Worm (Caenorhabditis elegans) whole organism, young adult: ENCODE results near the gene osm-8.

ENCODE experiments used
- B0019.2 ChIP-seq: fragments of 200-800 bp; sonication (Bioruptor generic); conservative IDR thresholded peaks from 2 replicates; pipeline ENCODE4 v1.3.6; 2022; ENCODE audit warnings: missing genetic modification reagents, missing genetic modification characterization, missing compliant biosample characterization
- C06A6.2 ChIP-seq: fragments of 200-800 bp; sonication (Bioruptor generic); conservative IDR thresholded peaks from 2 replicates; pipeline ENCODE4 v1.3.6; 2022; ENCODE audit warnings: missing genetic modification characterization, missing compliant biosample characterization
- F10E7.11 ChIP-seq: sonication (generic microtip); optimal IDR thresholded peaks from 2 replicates; lab custom pipeline; 2017; ENCODE audit warnings: mild to moderate bottlenecking, missing genetic modification characterization, moderate library complexity, missing compliant biosample characterization
- F22D6.2 ChIP-seq: sonication (generic microtip); optimal IDR thresholded peaks from 2 replicates; lab custom pipeline; 2016; ENCODE audit warnings: mild to moderate bottlenecking, missing genetic modification characterization, missing compliant biosample characterization
- F37B4.10 ChIP-seq: fragments of 200-800 bp; sonication (Bioruptor generic); IDR thresholded peaks from 2 replicates; pipeline ENCODE4 v1.3.6; 2022; ENCODE audit warnings: missing genetic modification characterization, missing compliant biosample characterization
- F52B5.7 ChIP-seq: sonication (generic microtip); optimal IDR thresholded peaks from 2 replicates; lab custom pipeline; 2016; ENCODE audit warnings: mild to moderate bottlenecking, missing genetic modification characterization, missing compliant biosample characterization
- Y53F4B.3 ChIP-seq: fragments of 200-800 bp; sonication (Bioruptor generic); IDR thresholded peaks from 2 replicates; pipeline ENCODE4 v1.3.6; 2022; ENCODE audit warnings: missing genetic modification reagents, missing genetic modification characterization, missing compliant biosample characterization
- Y67H2A.10 ChIP-seq: fragments of 200-800 bp; sonication (Bioruptor generic); conservative IDR thresholded peaks from 2 replicates; pipeline ENCODE4 v1.3.6; 2022; ENCODE audit warnings: missing genetic modification reagents, missing genetic modification characterization, missing compliant biosample characterization
- Y79H2A.3 ChIP-seq: fragments of 200-800 bp; sonication (Bioruptor generic); conservative IDR thresholded peaks from 2 replicates; pipeline ENCODE4 v1.3.6; 2022; ENCODE audit warnings: missing genetic modification reagents, missing genetic modification characterization, missing compliant biosample characterization
- akir-1 ChIP-seq: fragments of 200-800 bp; sonication (Bioruptor generic); optimal IDR thresholded peaks from 2 replicates; lab custom pipeline; 2018; ENCODE audit warnings: mild to moderate bottlenecking, missing genetic modification characterization, moderate library complexity, missing compliant biosample characterization
- ama-1 ChIP-seq, 3 experiments: fragments of 150-350 bp in 1 of 3; sonication (generic microtip) in 2 of 3; optimal IDR thresholded peaks; 2 replicates each; lab custom pipeline; 2014 to 2018; ENCODE audit warnings: missing biosample characterization in 2 of 3, missing genetic modification characterization in 2 of 3, missing genetic modification reagents in 2 of 3
- attf-3 ChIP-seq: fragments of 200-800 bp; sonication (Bioruptor generic); conservative IDR thresholded peaks from 2 replicates; pipeline ENCODE4 v1.3.6; 2022; ENCODE audit warnings: missing genetic modification reagents, missing genetic modification characterization, missing compliant biosample characterization
- attf-5 ChIP-seq: fragments of 200-800 bp; sonication (Bioruptor generic); optimal IDR thresholded peaks from 2 replicates; lab custom pipeline; 2018; ENCODE audit warnings: mild to moderate bottlenecking, missing genetic modification characterization, missing compliant biosample characterization
- bed-1 ChIP-seq: fragments of 200-800 bp; sonication (Bioruptor generic); IDR thresholded peaks from 2 replicates; pipeline ENCODE4 v1.3.6; 2022; ENCODE audit warnings: missing genetic modification reagents, missing genetic modification characterization, missing compliant biosample characterization
- cebp-1 ChIP-seq, 2 experiments: fragments of 200-800 bp in 1 of 2; sonication (Bioruptor generic) in 1 of 2; sonication (generic microtip) in 1 of 2; IDR thresholded peaks in 1 of 2; optimal IDR thresholded peaks in 1 of 2; 2 replicates each; pipeline versions ENCODE4 v1.3.6 to Lab custom; 2017 to 2022; ENCODE audit warnings: missing compliant biosample characterization in 2 of 2, missing genetic modification characterization in 2 of 2, mild to moderate bottlenecking in 1 of 2, missing genetic modification reagents in 1 of 2, moderate library complexity in 1 of 2
- cebp-2 ChIP-seq: fragments of 200-800 bp; sonication (Bioruptor generic); IDR thresholded peaks from 2 replicates; pipeline ENCODE4 v1.3.6; 2022; ENCODE audit warnings: missing genetic modification characterization, missing compliant biosample characterization
- dox-1 ChIP-seq: fragments of 200-800 bp; sonication (Bioruptor generic); IDR thresholded peaks from 2 replicates; pipeline ENCODE4 v1.3.6; 2022; ENCODE audit warnings: missing genetic modification reagents, missing genetic modification characterization, missing compliant biosample characterization
- hmg-1.2 ChIP-seq: fragments of 200-800 bp; sonication (Bioruptor generic); IDR thresholded peaks from 2 replicates; pipeline ENCODE4 v1.3.6; 2022; ENCODE audit warnings: missing genetic modification reagents, missing genetic modification characterization, missing compliant biosample characterization
- lin-26 ChIP-seq: fragments of 200-800 bp; sonication (Bioruptor generic); IDR thresholded peaks from 2 replicates; pipeline ENCODE4 v1.3.6; 2022; ENCODE audit warnings: missing genetic modification reagents, missing genetic modification characterization, missing compliant biosample characterization
- lin-35 ChIP-seq, 3 experiments: fragments of 150-350 bp in 2 of 3; sonication (generic microtip) in 1 of 3; optimal IDR thresholded peaks; 2 replicates each; lab custom pipeline; 2014 to 2018; ENCODE audit warnings: missing biosample characterization in 3 of 3, missing genetic modification characterization in 3 of 3, missing genetic modification reagents in 3 of 3
- madf-10 ChIP-seq: sonication (generic microtip); optimal IDR thresholded peaks from 2 replicates; lab custom pipeline; 2016; ENCODE audit warnings: mild to moderate bottlenecking, missing genetic modification characterization, missing compliant biosample characterization
- madf-3 ChIP-seq: fragments of 200-800 bp; sonication (Bioruptor generic); IDR thresholded peaks from 2 replicates; pipeline ENCODE4 v1.3.6; 2022; ENCODE audit warnings: missing genetic modification reagents, missing genetic modification characterization, missing compliant biosample characterization
- madf-6 ChIP-seq: fragments of 200-800 bp; sonication (Bioruptor generic); IDR thresholded peaks from 2 replicates; pipeline ENCODE4 v1.3.6; 2022; ENCODE audit warnings: missing genetic modification reagents, missing genetic modification characterization, missing compliant biosample characterization
- mel-28 ChIP-seq: sonication (generic microtip); optimal IDR thresholded peaks from 2 replicates; lab custom pipeline; 2016; ENCODE audit warnings: borderline replicate concordance, mild to moderate bottlenecking, missing genetic modification characterization, missing compliant biosample characterization
- mes-4 ChIP-seq: sonication (generic microtip); optimal IDR thresholded peaks from 2 replicates; lab custom pipeline; 2016; ENCODE audit warnings: missing genotype, missing genetic modification characterization, missing compliant biosample characterization
- nfyb-1 ChIP-seq: fragments of 200-800 bp; sonication (Bioruptor generic); IDR thresholded peaks from 2 replicates; pipeline ENCODE4 v1.3.6; 2022; ENCODE audit warnings: missing genetic modification reagents, missing genetic modification characterization, missing compliant biosample characterization
- nhr-90 ChIP-seq: sonication (generic microtip); optimal IDR thresholded peaks from 2 replicates; lab custom pipeline; 2016; ENCODE audit warnings: missing genotype, mild to moderate bottlenecking, missing genetic modification characterization, missing compliant biosample characterization
- snpc-3.4 ChIP-seq: sonication (generic microtip); optimal IDR thresholded peaks from 2 replicates; lab custom pipeline; 2017; ENCODE audit warnings: missing genetic modification characterization, mild to moderate bottlenecking, missing compliant biosample characterization, antibody characterized with exemption, moderate library complexity, missing genotype, missing genetic modification reagents
- sptf-2 ChIP-seq: fragments of 200-800 bp; sonication (Bioruptor generic); optimal IDR thresholded peaks from 2 replicates; lab custom pipeline; 2018; ENCODE audit warnings: mild to moderate bottlenecking, missing genetic modification characterization, missing compliant biosample characterization
- tbp1 ChIP-seq: fragments of 200-800 bp; sonication (Bioruptor generic); optimal IDR thresholded peaks from 2 replicates; lab custom pipeline; 2018; ENCODE audit warnings: mild to moderate bottlenecking, missing genetic modification characterization, missing compliant biosample characterization
- tbx-9 ChIP-seq: sonication (generic microtip); optimal IDR thresholded peaks from 2 replicates; lab custom pipeline; 2016; ENCODE audit warnings: borderline replicate concordance, missing genetic modification characterization, inconsistent platforms, missing compliant biosample characterization
- xnd-1 ChIP-seq: sonication (generic microtip); optimal IDR thresholded peaks from 2 replicates; lab custom pipeline; 2016; ENCODE audit warnings: missing genotype, missing genetic modification reagents, missing genetic modification characterization, missing compliant biosample characterization
- zfh-2 ChIP-seq: fragments of 200-800 bp; sonication (Bioruptor generic); conservative IDR thresholded peaks from 2 replicates; pipeline ENCODE4 v1.3.6; 2022; ENCODE audit warnings: missing genetic modification reagents, missing genetic modification characterization, missing compliant biosample characterization
- zim-3 ChIP-seq: sonication (generic microtip); optimal IDR thresholded peaks from 2 replicates; lab custom pipeline; 2017; ENCODE audit warnings: mild to moderate bottlenecking, missing genetic modification characterization, moderate library complexity, missing compliant biosample characterization
- ztf-26 ChIP-seq: sonication (generic microtip); optimal IDR thresholded peaks from 2 replicates; lab custom pipeline; 2017; ENCODE audit warnings: missing genetic modification characterization, missing compliant biosample characterization

The osm-8 gene

ce11 chrII:7639036-7639435 lies 33.8 kb upstream of the osm-8 start (continued):
- TF ChIP-seq sptf-2 (GFP tag; lab: Kevin White, UChicago): no peak
- TF ChIP-seq, all 124 proteins: peak for 6

ce11 chrII:7636941-7637340 lies 31.7 kb upstream of the osm-8 start:
- no peak for TF ChIP-seq hmg-1.2 (GFP tag; lab: Robert Waterston, UW)
- TF ChIP-seq attf-3: no peak
- TF ChIP-seq mes-4 (tag; lab: Kevin White, UChicago): no peak
- TF ChIP-seq madf-6: no peak
- TF ChIP-seq bed-1: no peak
- TF ChIP-seq akir-1: no peak
- no peak for TF ChIP-seq Y53F4B.3 (GFP tag; lab: Robert Waterston, UW)
- no peak for TF ChIP-seq zim-3 (tag; lab: Kevin White, UChicago)
- no peak for TF ChIP-seq mel-28 (tag; lab: Kevin White, UChicago)
- TF ChIP-seq tbp1 (GFP tag; lab: Kevin White, UChicago): no peak
- TF ChIP-seq F37B4.10 (GFP tag; lab: Robert Waterston, UW): no peak
- no peak for TF ChIP-seq Y79H2A.3 (GFP tag; lab: Robert Waterston, UW)
- no peak for TF ChIP-seq madf-10
- TF ChIP-seq attf-5 (GFP tag; lab: Kevin White, UChicago): no peak

- TF ChIP-seq lin-26 (GFP tag; lab: Robert Waterston, UW): peak; percentile 14; the same call in 1 of the 2 replicates
- TF ChIP-seq nfyb-1 (GFP tag; lab: Robert Waterston, UW): 0 out of 2 replicates have a peak, but pooled peaks have one; percentile 17
- no peak for TF ChIP-seq nhr-90 (tag; lab: Kevin White, UChicago)
- no peak for TF ChIP-seq ztf-26 (tag; lab: Kevin White, UChicago)
- no peak for TF ChIP-seq Y67H2A.10
- TF ChIP-seq F52B5.7 (tag; lab: Kevin White, UChicago): no peak
- no peak for TF ChIP-seq cebp-1 (GFP tag; IDR thresholded peaks at IDR 0.05; lab: Robert Waterston, UW)
- peak; percentile 41 for TF ChIP-seq cebp-1 (tag; optimal IDR thresholded peaks at IDR 0.05; lab: Kevin White, UChicago)
- 0 out of 2 replicates have a peak, but pooled peaks have one; percentile 13 for TF ChIP-seq dox-1 (GFP tag; lab: Robert Waterston, UW)
- TF ChIP-seq madf-3: 0 out of 2 replicates have a peak, but pooled peaks have one; percentile 41
- no peak for TF ChIP-seq F22D6.2
- no peak for TF ChIP-seq B0019.2 (GFP tag; lab: Robert Waterston, UW)
- no peak for TF ChIP-seq cebp-2 (GFP tag; lab: Robert Waterston, UW)
- TF ChIP-seq F37B4.10 (GFP tag; lab: Robert Waterston, UW): 0 out of 2 replicates have a peak, but pooled peaks have one; percentile 14
- no peak for TF ChIP-seq xnd-1 (tag; lab: Kevin White, UChicago)
- no peak for TF ChIP-seq snpc-3.4 (tag; lab: Kevin White, UChicago)
- TF ChIP-seq zfh-2 (GFP tag; lab: Robert Waterston, UW): peak; percentile 92
- TF ChIP-seq ama-1 (optimal IDR thresholded peaks at IDR 0.05; lab: Kevin White, UChicago): no peak
- TF ChIP-seq ama-1 (GFP tag; optimal IDR thresholded peaks at IDR 0.05; lab: Kevin White, UChicago): no peak
- TF ChIP-seq F10E7.11 (tag; lab: Kevin White, UChicago): no peak
- TF ChIP-seq tbx-9: no peak
Measured at ce11 chrII:7635296-7635695, 30.1 kb upstream of the osm-8 start.

- TF ChIP-seq lin-35 (GFP tag; optimal IDR thresholded peaks at IDR 0.05; lab: Kevin White, UChicago) (peak in 1 of 3 experiments; percentile 24), C06A6.2 (GFP tag; lab: Robert Waterston, UW) (no peak)
Measured at ce11 chrII:7631677-7632210, 26.5 kb upstream of the osm-8 start.
